Worm (Caenorhabditis elegans): ENCODE data around the gene F53C3.11.

ce11 chrII:3877127-3877526, 29.4 kb downstream of the F53C3.11 start, which contains the start of gene nep-3:
- no peak for TF ChIP-seq him-1 (tag; optimal IDR thresholded peaks at IDR 0.05)
- no peak for TF ChIP-seq dao-5 (tag; optimal IDR thresholded peaks at IDR 0.05)
